Fruit fly (Drosophila melanogaster): ENCODE measurements around the gene CG14238.

dm6 chr3R:26428220-26428619 is 29.8 kb upstream of the CG14238 start:
- TF ChIP-seq Jra (GFP tag; optimal IDR thresholded peaks at IDR 0.05) (no peak), lola (GFP tag; optimal IDR thresholded peaks at IDR 0.05) (no peak), rgr (GFP tag; optimal IDR thresholded peaks at IDR 0.05) (no peak), CG32264 (GFP tag; optimal IDR thresholded peaks at IDR 0.05) (no peak), h (GFP tag; optimal IDR thresholded peaks at IDR 0.05) (no peak), psq (GFP tag; optimal IDR thresholded peaks at IDR 0.05) (no peak), Myc (optimal IDR thresholded peaks at IDR 0.05) (no peak), woc (GFP tag; optimal IDR thresholded peaks at IDR 0.05) (no peak), br (GFP tag; optimal IDR thresholded peaks at IDR 0.05) (no peak), fru (GFP tag; optimal IDR thresholded peaks at IDR 0.05) (peak; percentile 16)

Data from whole organism, wandering third instar larva.